Worm (Caenorhabditis elegans): Measurements from ENCODE around the gene fig-1.

fig-1 gene

DNA sequence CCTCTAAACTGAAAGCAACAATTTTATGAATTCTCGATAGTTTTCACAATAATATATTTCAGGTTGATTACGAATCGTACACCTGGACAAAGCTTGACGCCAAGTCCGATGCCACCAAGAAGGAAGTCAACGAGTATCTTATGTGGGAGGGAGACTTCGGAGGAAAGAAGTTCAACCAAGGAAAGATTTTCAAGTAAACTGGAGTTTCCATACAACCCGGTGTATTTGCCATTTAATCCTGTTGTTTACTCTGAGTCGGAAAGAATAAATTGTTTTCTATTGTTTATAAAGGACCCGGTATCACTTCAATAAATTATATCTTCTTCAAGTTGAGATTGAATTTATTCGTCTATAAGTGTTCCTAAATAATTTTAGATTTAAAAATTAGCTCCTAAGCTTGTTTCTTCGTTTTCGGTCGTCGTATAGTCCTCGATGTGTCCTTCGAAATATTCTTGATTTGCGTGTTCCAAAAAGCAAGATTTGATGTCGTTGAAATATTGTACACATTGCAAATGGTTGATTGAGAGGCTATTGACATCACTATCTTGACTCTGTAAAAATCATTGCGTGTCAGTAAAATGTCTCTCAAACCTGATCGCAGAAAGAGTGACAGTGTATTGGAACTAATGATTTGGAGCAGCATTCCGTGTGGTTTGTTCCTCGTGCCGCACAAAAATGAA, 13.3 kb downstream of the fig-1 start (continued):
- peak; percentile 60; the same call in 1 of the 2 replicates for TF ChIP-seq Y75B8A.6 (GFP tag; IDR thresholded peaks at IDR 0.05)
- TF ChIP-seq ceh-20 (GFP tag; IDR thresholded peaks at IDR 0.05): 0 out of 2 replicates have a peak, but pooled peaks have one; percentile 14
- TF ChIP-seq snpc-4 (tag; optimal IDR thresholded peaks at IDR 0.05): no peak
- TF ChIP-seq spr-3 (GFP tag; optimal IDR thresholded peaks at IDR 0.05): no peak
- no peak for TF ChIP-seq nhr-77 (tag; optimal IDR thresholded peaks at IDR 0.05)
- TF ChIP-seq T26A8.4 (GFP tag; IDR thresholded peaks at IDR 0.05): peak; percentile 15; the same call in 1 of the 2 replicates
- TF ChIP-seq vab-7 (GFP tag; IDR thresholded peaks at IDR 0.05): no peak
- TF ChIP-seq ZK337.2 (GFP tag; IDR thresholded peaks at IDR 0.05): no peak

DNA sequence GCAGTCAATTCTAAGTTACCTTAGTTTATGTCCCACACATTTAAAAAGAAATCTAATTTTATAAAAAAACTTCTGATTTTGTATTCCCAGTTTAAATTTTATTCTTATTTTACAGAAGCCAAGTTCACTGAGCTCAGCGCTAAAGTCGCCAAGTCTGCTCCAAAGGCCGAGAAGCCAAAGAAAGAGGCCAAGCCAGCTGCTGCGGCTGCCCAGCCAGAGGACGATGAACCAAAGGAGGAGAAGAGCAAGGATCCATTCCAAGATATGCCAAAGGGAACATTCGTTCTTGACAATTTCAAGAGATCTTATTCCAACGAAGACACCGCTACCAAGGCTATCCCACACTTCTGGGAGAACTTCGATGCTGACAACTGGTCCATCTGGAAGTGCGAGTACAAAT, 14.1 kb downstream of the fig-1 start:
- no peak for TF ChIP-seq daf-19 (GFP tag; conservative IDR thresholded peaks at IDR 0.05)
- TF ChIP-seq nhr-42 (GFP tag; IDR thresholded peaks at IDR 0.05): no peak
- no peak for TF ChIP-seq cey-2 (tag; optimal IDR thresholded peaks at IDR 0.05; ENCODE audit: borderline replicate concordance, insufficient read depth)
- 0 out of 4 replicates have a peak, but pooled peaks of 1 of the 2 experiments have one; percentile 48 for TF ChIP-seq madf-5 (GFP tag; IDR thresholded peaks at IDR 0.05)
- no peak for TF ChIP-seq daf-8 (GFP tag; IDR thresholded peaks at IDR 0.05)
- no peak for TF ChIP-seq unc-62 (GFP tag; optimal IDR thresholded peaks at IDR 0.05 in 1 of 2)
- TF ChIP-seq unc-62 (tag; optimal IDR thresholded peaks at IDR 0.05): no peak
- peak; percentile 78 for TF ChIP-seq aha-1 (tag)
- no peak for TF ChIP-seq zip-2 (tag; optimal IDR thresholded peaks at IDR 0.05)
- TF ChIP-seq lin-38 (GFP tag; IDR thresholded peaks at IDR 0.05): peak; percentile 44
- peak; percentile 54 for TF ChIP-seq set-16 (GFP tag; IDR thresholded peaks at IDR 0.05)
- no peak for TF ChIP-seq lin-13 (GFP tag; optimal IDR thresholded peaks at IDR 0.05)
- peak; percentile 34 for TF ChIP-seq sdz-12 (GFP tag; optimal IDR thresholded peaks at IDR 0.05)
- 0 out of 2 replicates have a peak, but pooled peaks have one; percentile 44 for TF ChIP-seq egl-43 (GFP tag; IDR thresholded peaks at IDR 0.05)
- TF ChIP-seq snpc-4 (tag; optimal IDR thresholded peaks at IDR 0.05): no peak

DNA sequence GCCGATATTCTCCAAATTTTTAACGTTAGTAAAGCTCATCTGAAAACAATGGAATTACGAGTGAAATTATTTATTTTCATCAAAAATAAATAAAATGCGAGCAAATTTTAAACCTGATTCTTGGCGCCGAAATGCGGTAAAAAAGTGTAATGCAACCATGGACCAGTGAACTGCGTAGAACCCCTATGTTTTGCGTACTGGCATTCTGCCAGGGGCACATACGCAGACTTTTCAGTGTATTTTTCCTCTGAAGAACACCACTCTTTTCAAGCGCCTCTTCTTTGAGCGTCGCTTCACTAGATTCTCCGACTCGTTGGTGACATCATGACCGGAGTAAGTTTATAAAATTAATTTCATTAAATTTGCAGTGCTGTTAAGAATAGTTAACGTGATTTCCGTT, 15.5 kb downstream of the fig-1 start, which contains the start of the genes ctf-4 and eef-1G:
TSS of gene ctf-4 (minus strand) at position 39 of the 400 bp plus-strand sequence.
TSS of gene eef-1G (plus strand) at position 219 of the 400 bp plus-strand sequence.
- peak; percentile 86 for TF ChIP-seq F37D6.2 (tag; optimal IDR thresholded peaks at IDR 0.05)
- peak; percentile 34; the same call in 1 of the 2 replicates for TF ChIP-seq dmd-8 (GFP tag; IDR thresholded peaks at IDR 0.05)
- no peak for TF ChIP-seq ceh-28 (tag; optimal IDR thresholded peaks at IDR 0.05)
- TF ChIP-seq hlh-30 (tag; optimal IDR thresholded peaks at IDR 0.05; ENCODE audit: insufficient read depth): peak; percentile 91
- peak; percentile 88 for TF ChIP-seq spr-1 (tag; optimal IDR thresholded peaks at IDR 0.05)
- TF ChIP-seq ceh-82 (tag; optimal IDR thresholded peaks at IDR 0.05): no peak
- TF ChIP-seq aly-2 (tag; optimal IDR thresholded peaks at IDR 0.05): no peak
- no peak for TF ChIP-seq Y105C5A.15 (GFP tag; IDR thresholded peaks at IDR 0.05)
- TF ChIP-seq R02D3.7 (tag; optimal IDR thresholded peaks at IDR 0.05): no peak
- no peak for TF ChIP-seq ces-1 (GFP tag; optimal IDR thresholded peaks at IDR 0.05)
- no peak for TF ChIP-seq attf-4 (tag; optimal IDR thresholded peaks at IDR 0.05)
- peak; percentile 99 for TF ChIP-seq lin-38 (GFP tag; IDR thresholded peaks at IDR 0.05)
- peak; percentile 71 to 96 for TF ChIP-seq lsy-2 (tag; optimal IDR thresholded peaks at IDR 0.05)
- TF ChIP-seq hlh-11 (tag; optimal IDR thresholded peaks at IDR 0.05): peak; percentile 98
- no peak for TF ChIP-seq sdz-12 (GFP tag; optimal IDR thresholded peaks at IDR 0.05)
- TF ChIP-seq dve-1 (tag; optimal IDR thresholded peaks at IDR 0.05; ENCODE audit: insufficient read depth): peak; percentile 98
- TF ChIP-seq nhr-6 (tag; optimal IDR thresholded peaks at IDR 0.05): peak; percentile 97
- TF ChIP-seq nhr-25 (tag; optimal IDR thresholded peaks at IDR 0.05; ENCODE audit: borderline replicate concordance, insufficient read depth): peak; percentile 97
- peak; percentile 87 for TF ChIP-seq fkh-10 (GFP tag; optimal IDR thresholded peaks at IDR 0.05)
- TF ChIP-seq lin-15B (tag; optimal IDR thresholded peaks at IDR 0.05): peak; percentile 77
- TF ChIP-seq gei-8 (GFP tag; optimal IDR thresholded peaks at IDR 0.05): no peak
- TF ChIP-seq ama-1 (optimal IDR thresholded peaks at IDR 0.05): peak; percentile 83
- TF ChIP-seq nhr-102 (tag; optimal IDR thresholded peaks at IDR 0.05): peak; percentile 96
- TF ChIP-seq nhr-237 (tag; optimal IDR thresholded peaks at IDR 0.05): peak; percentile 12
- TF ChIP-seq tag-97 (GFP tag; IDR thresholded peaks at IDR 0.05): no peak
- TF ChIP-seq ztf-7 (tag; optimal IDR thresholded peaks at IDR 0.05): no peak
- TF ChIP-seq zfp-3 (GFP tag; conservative IDR thresholded peaks at IDR 0.05): peak; percentile 83
- peak; percentile 84 for TF ChIP-seq zfp-2 (tag; optimal IDR thresholded peaks at IDR 0.05)

Measured in whole organism, L4 larva.